Worm (Caenorhabditis elegans): ENCODE data around the gene acs-1.

DNA sequence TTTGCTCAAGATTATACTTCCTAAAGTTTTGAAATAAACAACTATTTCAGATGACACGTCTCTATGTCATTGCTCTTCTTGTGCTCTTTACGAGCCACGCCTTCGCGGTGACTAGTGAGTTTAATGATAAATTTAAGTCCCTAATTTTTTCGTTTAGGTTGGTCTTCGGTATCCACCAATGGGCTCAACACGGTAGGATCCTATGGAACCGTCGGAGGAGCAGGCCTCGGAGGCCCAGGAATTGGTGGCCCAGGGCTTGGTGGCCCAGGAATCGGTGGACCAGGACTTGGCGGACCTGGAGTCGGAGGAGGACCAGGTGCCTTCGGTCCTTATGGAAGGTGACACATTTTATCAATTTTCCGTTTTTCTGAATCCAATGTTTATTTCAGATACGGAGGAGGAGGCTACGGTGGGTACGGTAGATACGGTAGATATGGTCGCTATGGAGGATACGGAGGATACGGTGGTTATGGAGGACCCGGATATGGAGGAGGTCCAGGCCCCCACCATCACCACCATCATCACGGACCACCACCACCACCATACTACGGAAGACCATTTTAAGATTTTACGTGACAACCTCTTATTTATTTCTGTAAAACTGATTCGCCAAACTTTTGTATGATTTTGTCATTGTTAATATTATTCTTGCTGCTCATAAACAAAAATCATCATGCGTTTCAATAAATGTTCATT is 4.3 kb upstream of the acs-1 start, which contains the start of the genes F46E10.2 and F46E10.18:
- no peak for TF ChIP-seq madf-6 (GFP tag; IDR thresholded peaks at IDR 0.05)
- no peak for TF ChIP-seq somi-1 (GFP tag; optimal IDR thresholded peaks at IDR 0.05)
- TF ChIP-seq ama-1 (optimal IDR thresholded peaks at IDR 0.05) = no peak
- TF ChIP-seq ama-1 (GFP tag; optimal IDR thresholded peaks at IDR 0.05) = no peak
- TF ChIP-seq let-607 (tag; optimal IDR thresholded peaks at IDR 0.05) = no peak
- TF ChIP-seq snpc-1.1 (tag; optimal IDR thresholded peaks at IDR 0.05; ENCODE audit: insufficient read depth) = no peak

All from whole organism, young adult.